Worm (Caenorhabditis elegans) whole organism, young adult: ENCODE results near the gene ttx-1.

Experiments
- B0019.2 ChIP-seq: fragments of 200-800 bp; sonication (Bioruptor generic); conservative IDR thresholded peaks from 2 replicates; pipeline ENCODE4 v1.3.6; 2022; ENCODE audit warnings: missing genetic modification reagents, missing genetic modification characterization, missing compliant biosample characterization
- B0035.1 ChIP-seq: sonication (generic microtip); optimal IDR thresholded peaks from 2 replicates; lab custom pipeline; 2016; ENCODE audit warnings: missing genetic modification characterization, mild to moderate bottlenecking, missing compliant biosample characterization, missing genotype, missing genetic modification reagents
- B0336.3 ChIP-seq: fragments of 200-800 bp; sonication (Bioruptor generic); IDR thresholded peaks from 2 replicates; pipeline ENCODE4 v1.3.6; 2022; ENCODE audit warnings: missing genetic modification characterization, missing compliant biosample characterization
- C17E4.6 ChIP-seq: fragments of 200-800 bp; sonication (Bioruptor generic); IDR thresholded peaks from 2 replicates; pipeline ENCODE4 v1.3.6; 2022; ENCODE audit warnings: missing genetic modification reagents, missing genetic modification characterization, missing compliant biosample characterization
- D2030.7 ChIP-seq: fragments of 200-800 bp; sonication (Bioruptor generic); IDR thresholded peaks from 2 replicates; pipeline ENCODE4 v1.3.6; 2022; ENCODE audit warnings: missing genetic modification reagents, missing genetic modification characterization, missing compliant biosample characterization
- F22D6.2 ChIP-seq: sonication (generic microtip); optimal IDR thresholded peaks from 2 replicates; lab custom pipeline; 2016; ENCODE audit warnings: mild to moderate bottlenecking, missing genetic modification characterization, missing compliant biosample characterization
- F23B12.7 ChIP-seq: sonication (generic microtip); optimal IDR thresholded peaks from 2 replicates; lab custom pipeline; 2017; ENCODE audit warnings: missing genetic modification characterization, mild to moderate bottlenecking, missing compliant biosample characterization, antibody characterized with exemption, moderate library complexity; ENCODE audit not compliant: insufficient read depth
- F33H1.4 ChIP-seq: fragments of 200-800 bp; sonication (Bioruptor generic); IDR thresholded peaks from 2 replicates; pipeline ENCODE4 v1.3.6; 2022; ENCODE audit warnings: missing genetic modification reagents, missing genetic modification characterization, missing compliant biosample characterization
- F39B2.1 ChIP-seq: fragments of 200-800 bp; sonication (Bioruptor generic); IDR thresholded peaks from 2 replicates; pipeline ENCODE4 v1.3.6; 2022; ENCODE audit warnings: missing genetic modification reagents, missing genetic modification characterization, missing compliant biosample characterization
- F49E8.2 ChIP-seq: sonication (generic microtip); optimal IDR thresholded peaks from 3 replicates; lab custom pipeline; 2017; ENCODE audit warnings: missing genetic modification characterization, mild to moderate bottlenecking, missing compliant biosample characterization, antibody characterized with exemption, moderate library complexity; ENCODE audit not compliant: insufficient read depth
- F52B5.7 ChIP-seq: sonication (generic microtip); optimal IDR thresholded peaks from 2 replicates; lab custom pipeline; 2016; ENCODE audit warnings: mild to moderate bottlenecking, missing genetic modification characterization, missing compliant biosample characterization
- F57C9.4 ChIP-seq: sonication (generic microtip); optimal IDR thresholded peaks from 2 replicates; lab custom pipeline; 2017; ENCODE audit warnings: mild to moderate bottlenecking, missing genetic modification characterization, missing compliant biosample characterization
- K11D2.4 ChIP-seq: fragments of 200-800 bp; sonication (Bioruptor generic); IDR thresholded peaks from 2 replicates; pipeline ENCODE4 v1.3.6; 2022; ENCODE audit warnings: missing genetic modification reagents, missing genetic modification characterization, missing compliant biosample characterization
- T07F8.4 ChIP-seq: sonication (generic microtip); optimal IDR thresholded peaks from 2 replicates; lab custom pipeline; 2016; ENCODE audit warnings: mild to moderate bottlenecking, missing genetic modification characterization, moderate library complexity, missing compliant biosample characterization
- T26A5.8 ChIP-seq: sonication (generic microtip); optimal IDR thresholded peaks from 2 replicates; lab custom pipeline; 2016; ENCODE audit warnings: missing genetic modification characterization, missing compliant biosample characterization
- Y53F4B.3 ChIP-seq: fragments of 200-800 bp; sonication (Bioruptor generic); IDR thresholded peaks from 2 replicates; pipeline ENCODE4 v1.3.6; 2022; ENCODE audit warnings: missing genetic modification reagents, missing genetic modification characterization, missing compliant biosample characterization
- akir-1 ChIP-seq: fragments of 200-800 bp; sonication (Bioruptor generic); optimal IDR thresholded peaks from 2 replicates; lab custom pipeline; 2018; ENCODE audit warnings: mild to moderate bottlenecking, missing genetic modification characterization, moderate library complexity, missing compliant biosample characterization
- atf-7 ChIP-seq: sonication (generic microtip); optimal IDR thresholded peaks from 2 replicates; lab custom pipeline; 2017; ENCODE audit warnings: mild to moderate bottlenecking, missing genetic modification characterization, missing compliant biosample characterization
- bed-2 ChIP-seq: fragments of 200-800 bp; sonication (Bioruptor generic); IDR thresholded peaks from 2 replicates; pipeline ENCODE4 v1.3.6; 2022; ENCODE audit warnings: missing genetic modification reagents, missing genetic modification characterization, missing compliant biosample characterization
- ceh-27 ChIP-seq: fragments of 200-800 bp; sonication (Bioruptor generic); optimal IDR thresholded peaks from 2 replicates; lab custom pipeline; 2018; ENCODE audit warnings: mild to moderate bottlenecking, missing genetic modification characterization, moderate library complexity, missing compliant biosample characterization
- ceh-79 ChIP-seq: sonication (generic microtip); optimal IDR thresholded peaks from 2 replicates; lab custom pipeline; 2017; ENCODE audit warnings: mild to moderate bottlenecking, missing genetic modification characterization, missing compliant biosample characterization
- ceh-91 ChIP-seq: fragments of 200-800 bp; sonication (Bioruptor generic); IDR thresholded peaks from 2 replicates; pipeline ENCODE4 v1.3.6; 2022; ENCODE audit warnings: missing genetic modification reagents, missing genetic modification characterization, missing compliant biosample characterization
- dox-1 ChIP-seq: fragments of 200-800 bp; sonication (Bioruptor generic); IDR thresholded peaks from 2 replicates; pipeline ENCODE4 v1.3.6; 2022; ENCODE audit warnings: missing genetic modification reagents, missing genetic modification characterization, missing compliant biosample characterization
- dpff-1 ChIP-seq: sonication (generic microtip); optimal IDR thresholded peaks from 2 replicates; lab custom pipeline; 2017; ENCODE audit warnings: mild to moderate bottlenecking, missing genetic modification characterization, missing compliant biosample characterization
- egl-44 ChIP-seq: fragments of 200-800 bp; sonication (Bioruptor generic); IDR thresholded peaks from 2 replicates; pipeline ENCODE4 v1.3.6; 2022; ENCODE audit warnings: missing genetic modification reagents, missing genetic modification characterization, missing compliant biosample characterization
- egrh-3 ChIP-seq: fragments of 200-800 bp; sonication (Bioruptor generic); IDR thresholded peaks from 2 replicates; pipeline ENCODE4 v1.3.6; 2022; ENCODE audit warnings: missing genetic modification reagents, missing genetic modification characterization, missing compliant biosample characterization
- ekl-4 ChIP-seq: fragments of 200-800 bp; sonication (Bioruptor generic); IDR thresholded peaks from 2 replicates; pipeline ENCODE4 v1.3.6; 2022; ENCODE audit warnings: missing genetic modification reagents, missing genetic modification characterization, missing compliant biosample characterization
- hlh-26 ChIP-seq: fragments of 200-800 bp; sonication (Bioruptor generic); conservative IDR thresholded peaks from 2 replicates; pipeline ENCODE4 v1.3.6; 2022; ENCODE audit warnings: missing genetic modification reagents, missing genetic modification characterization, missing compliant biosample characterization
- hmg-20 ChIP-seq: fragments of 200-800 bp; sonication (Bioruptor generic); IDR thresholded peaks from 2 replicates; pipeline ENCODE4 v1.3.6; 2022; ENCODE audit warnings: missing genetic modification reagents, missing genetic modification characterization, missing compliant biosample characterization
- let-526 ChIP-seq: fragments of 200-800 bp; sonication (Bioruptor generic); IDR thresholded peaks from 2 replicates; pipeline ENCODE4 v1.3.6; 2022; ENCODE audit warnings: missing genetic modification reagents, missing genetic modification characterization, missing compliant biosample characterization
- lin-35 ChIP-seq, 3 experiments: fragments of 150-350 bp in 2 of 3; sonication (generic microtip) in 1 of 3; optimal IDR thresholded peaks; 2 replicates each; lab custom pipeline; 2014 to 2018; ENCODE audit warnings: missing biosample characterization in 3 of 3, missing genetic modification characterization in 3 of 3, missing genetic modification reagents in 3 of 3
- lsy-27 ChIP-seq: sonication (generic microtip); optimal IDR thresholded peaks from 2 replicates; lab custom pipeline; 2017; ENCODE audit warnings: missing genetic modification characterization, mild to moderate bottlenecking, missing compliant biosample characterization, antibody characterized with exemption, missing genotype, borderline replicate concordance; ENCODE audit not compliant: insufficient read depth
- madf-3 ChIP-seq: fragments of 200-800 bp; sonication (Bioruptor generic); IDR thresholded peaks from 2 replicates; pipeline ENCODE4 v1.3.6; 2022; ENCODE audit warnings: missing genetic modification reagents, missing genetic modification characterization, missing compliant biosample characterization
- mcd-1 ChIP-seq: fragments of 200-800 bp; sonication (Bioruptor generic); IDR thresholded peaks from 2 replicates; pipeline ENCODE4 v1.3.6; 2022; ENCODE audit warnings: missing genetic modification reagents, missing genetic modification characterization, missing compliant biosample characterization
- mes-4 ChIP-seq: sonication (generic microtip); optimal IDR thresholded peaks from 2 replicates; lab custom pipeline; 2016; ENCODE audit warnings: missing genotype, missing genetic modification characterization, missing compliant biosample characterization
- nfyb-1 ChIP-seq: fragments of 200-800 bp; sonication (Bioruptor generic); IDR thresholded peaks from 2 replicates; pipeline ENCODE4 v1.3.6; 2022; ENCODE audit warnings: missing genetic modification reagents, missing genetic modification characterization, missing compliant biosample characterization
- nhr-90 ChIP-seq: sonication (generic microtip); optimal IDR thresholded peaks from 2 replicates; lab custom pipeline; 2016; ENCODE audit warnings: missing genotype, mild to moderate bottlenecking, missing genetic modification characterization, missing compliant biosample characterization
- pbrm-1 ChIP-seq: fragments of 200-800 bp; sonication (Bioruptor generic); IDR thresholded peaks from 2 replicates; pipeline ENCODE4 v1.3.6; 2022; ENCODE audit warnings: missing genetic modification reagents, missing genetic modification characterization, missing compliant biosample characterization
- pha-4 ChIP-seq: fragments of 150-350 bp; sonication (generic microtip); optimal IDR thresholded peaks from 2 replicates; lab custom pipeline; 2014; ENCODE audit warnings: missing biosample characterization, missing genetic modification reagents, missing genetic modification characterization
- sdz-38 ChIP-seq: sonication (generic microtip); optimal IDR thresholded peaks from 2 replicates; lab custom pipeline; 2016; ENCODE audit warnings: missing genotype, missing genetic modification characterization, missing compliant biosample characterization
- snpc-1.1 ChIP-seq: sonication (generic microtip); optimal IDR thresholded peaks from 2 replicates; lab custom pipeline; 2017; ENCODE audit warnings: missing genetic modification characterization, mild to moderate bottlenecking, missing compliant biosample characterization, antibody characterized with exemption, moderate library complexity, missing genotype, missing genetic modification reagents; ENCODE audit not compliant: insufficient read depth
- snpc-1.3 ChIP-seq: sonication (generic microtip); optimal IDR thresholded peaks from 2 replicates; lab custom pipeline; 2017; ENCODE audit warnings: missing genetic modification characterization, mild to moderate bottlenecking, missing compliant biosample characterization, antibody characterized with exemption, moderate library complexity, missing genotype, missing genetic modification reagents; ENCODE audit not compliant: insufficient read depth
- snpc-4 ChIP-seq, 5 experiments: fragments of 150-350 bp in 1 of 5; sonication (generic microtip) in 4 of 5; optimal IDR thresholded peaks; 2 replicates each; lab custom pipeline; 2014 to 2018; ENCODE audit warnings: missing genetic modification characterization in 5 of 5, missing biosample characterization in 3 of 5, antibody characterized with exemption in 2 of 5, mild to moderate bottlenecking in 2 of 5, missing compliant biosample characterization in 2 of 5, missing genotype in 2 of 5, moderate library complexity in 2 of 5, missing genetic modification reagents in 1 of 5
- somi-1 ChIP-seq: fragments of 200-800 bp; sonication (Bioruptor generic); optimal IDR thresholded peaks from 2 replicates; lab custom pipeline; 2018; ENCODE audit warnings: mild to moderate bottlenecking, missing genetic modification characterization, missing compliant biosample characterization
- unc-130 ChIP-seq: sonication (generic microtip); optimal IDR thresholded peaks from 2 replicates; lab custom pipeline; 2016; ENCODE audit warnings: missing genetic modification reagents, missing genetic modification characterization, missing compliant biosample characterization
- zfh-2 ChIP-seq: fragments of 200-800 bp; sonication (Bioruptor generic); conservative IDR thresholded peaks from 2 replicates; pipeline ENCODE4 v1.3.6; 2022; ENCODE audit warnings: missing genetic modification reagents, missing genetic modification characterization, missing compliant biosample characterization
- ztf-3 ChIP-seq: fragments of 200-800 bp; sonication (Bioruptor generic); optimal IDR thresholded peaks from 2 replicates; lab custom pipeline; 2018; ENCODE audit warnings: mild to moderate bottlenecking, missing genetic modification characterization, missing compliant biosample characterization

Gene ttx-1

ce11 chrV:20005724-20006132 lies 58.2 kb downstream of the ttx-1 start (continued):
- peak; percentile 67; the same call in 1 of the 2 replicates for TF ChIP-seq dox-1 (GFP tag; lab: Robert Waterston, UW)
- TF ChIP-seq zfh-2 (GFP tag; lab: Robert Waterston, UW), result peak; percentile 93
- no peak for TF ChIP-seq B0035.1 (tag; lab: Kevin White, UChicago)
- no peak for TF ChIP-seq snpc-1.1
- peak; percentile 51; the same call in 1 of the 2 replicates for TF ChIP-seq B0336.3
- no peak for TF ChIP-seq ceh-79 (tag; lab: Kevin White, UChicago)
- TF ChIP-seq hmg-20, result no peak
- TF ChIP-seq C17E4.6 (GFP tag; lab: Robert Waterston, UW), result no peak
- TF ChIP-seq F57C9.4, result no peak
- peak; percentile 48; the same call in 1 of the 2 replicates for TF ChIP-seq egl-44
- no peak for TF ChIP-seq hlh-26 (GFP tag; lab: Robert Waterston, UW)
- TF ChIP-seq F22D6.2 (tag; lab: Kevin White, UChicago), result no peak
- TF ChIP-seq nhr-90 (tag; lab: Kevin White, UChicago), result no peak
- TF ChIP-seq somi-1 (GFP tag; lab: Kevin White, UChicago), result peak; percentile 52
- TF ChIP-seq ceh-91 (GFP tag; lab: Robert Waterston, UW), result no peak
- TF ChIP-seq K11D2.4, result 0 out of 2 replicates have a peak, but pooled peaks have one; percentile 37
- TF ChIP-seq T26A5.8 (tag; lab: Kevin White, UChicago), result no peak
- no peak for TF ChIP-seq snpc-1.3
- no peak for TF ChIP-seq D2030.7
- TF ChIP-seq sdz-38, result no peak
- TF ChIP-seq let-526, result peak; percentile 19; the same call in 1 of the 2 replicates
- no peak for TF ChIP-seq pha-4 (tag; lab: Kevin White, UChicago)
- no peak for TF ChIP-seq F49E8.2
- TF ChIP-seq atf-7 (tag; lab: Kevin White, UChicago), result peak; percentile 40
- no peak for TF ChIP-seq madf-3 (GFP tag; lab: Robert Waterston, UW)
- TF ChIP-seq pbrm-1 (GFP tag; lab: Robert Waterston, UW), result peak; percentile 54; the same call in 1 of the 2 replicates
- TF ChIP-seq F39B2.1 (GFP tag; lab: Robert Waterston, UW), result no peak
- no peak for TF ChIP-seq B0019.2
- TF ChIP-seq mcd-1 (GFP tag; lab: Robert Waterston, UW), result peak; percentile 49
- TF ChIP-seq dpff-1 (tag; lab: Kevin White, UChicago), result no peak
- TF ChIP-seq nfyb-1 (GFP tag; lab: Robert Waterston, UW), result peak; percentile 54
- no peak for TF ChIP-seq akir-1 (GFP tag; lab: Kevin White, UChicago)
- no peak for TF ChIP-seq F52B5.7 (tag; lab: Kevin White, UChicago)
- no peak for TF ChIP-seq Y53F4B.3 (GFP tag; lab: Robert Waterston, UW)
- no peak for TF ChIP-seq ztf-3 (GFP tag; lab: Kevin White, UChicago)
- no peak for TF ChIP-seq F23B12.7
- TF ChIP-seq T07F8.4 (tag; lab: Kevin White, UChicago), result no peak
- TF ChIP-seq F33H1.4 (GFP tag; lab: Robert Waterston, UW), result no peak
- no peak for TF ChIP-seq bed-2
- no peak for TF ChIP-seq unc-130 (GFP tag; lab: Kevin White, UChicago)
- TF ChIP-seq egrh-3 (GFP tag; lab: Robert Waterston, UW), result no peak
- peak; percentile 54 for TF ChIP-seq ceh-27
- peak; percentile 48 for TF ChIP-seq snpc-4 (GFP tag; optimal IDR thresholded peaks at IDR 0.05; lab: Kevin White, UChicago)
- peak in 3 of 4 experiments; percentile 16 to 55 (median 17) for TF ChIP-seq snpc-4 (tag; optimal IDR thresholded peaks at IDR 0.05; lab: Kevin White, UChicago)
- TF ChIP-seq mes-4 (tag; lab: Kevin White, UChicago), result no peak
- no peak for TF ChIP-seq ekl-4 (GFP tag; lab: Robert Waterston, UW)
- TF ChIP-seq lin-35 (GFP tag; optimal IDR thresholded peaks at IDR 0.05; lab: Kevin White, UChicago), result peak in 1 of 3 experiments; percentile 52
- TF ChIP-seq lsy-27, result no peak
